Fruit fly (Drosophila melanogaster) whole organism, prepupa: ENCODE measurements around the gene CG14314.

Experiments used
- CG1621 ChIP-seq: fragments of 200-800 bp; sonication (Bioruptor generic); optimal IDR thresholded peaks from 3 replicates; lab custom pipeline; 2018; ENCODE audit warnings: missing biosample characterization, mild to moderate bottlenecking, missing genetic modification characterization
- CG34406 ChIP-seq: fragments of 200-800 bp; sonication (Bioruptor generic); optimal IDR thresholded peaks from 3 replicates; lab custom pipeline; 2016; ENCODE audit warnings: missing biosample characterization, missing genetic modification characterization
- CG3919 ChIP-seq: fragments of 200-800 bp; sonication (Bioruptor generic); optimal IDR thresholded peaks from 3 replicates; lab custom pipeline; 2016; ENCODE audit warnings: missing biosample characterization, missing genetic modification characterization
- CG6808 ChIP-seq: fragments of 200-800 bp; sonication (Bioruptor generic); optimal IDR thresholded peaks from 3 replicates; lab custom pipeline; 2017; ENCODE audit warnings: missing biosample characterization, missing genetic modification characterization, mild to moderate bottlenecking, moderate library complexity, missing genetic modification reagents
- CG6854 ChIP-seq: fragments of 200-800 bp; sonication (Bioruptor generic); optimal IDR thresholded peaks from 2 replicates; lab custom pipeline; 2017; ENCODE audit warnings: missing biosample characterization, mild to moderate bottlenecking, missing genetic modification characterization
- CG8319 ChIP-seq: fragments of 200-800 bp; sonication (Bioruptor generic); optimal IDR thresholded peaks from 3 replicates; lab custom pipeline; 2016; ENCODE audit warnings: missing biosample characterization, missing genetic modification characterization
- Eip93F ChIP-seq: fragments of 200-800 bp; sonication (Bioruptor generic); optimal IDR thresholded peaks from 2 replicates; lab custom pipeline; 2016; ENCODE audit warnings: missing biosample characterization, mild to moderate bottlenecking, missing genetic modification characterization
- Hr4 ChIP-seq: fragments of 200-800 bp; sonication (Bioruptor generic); optimal IDR thresholded peaks from 3 replicates; lab custom pipeline; 2016; ENCODE audit warnings: missing biosample characterization, missing genetic modification characterization
- Sox15 ChIP-seq: fragments of 200-800 bp; sonication (Bioruptor generic); optimal IDR thresholded peaks from 3 replicates; lab custom pipeline; 2016; ENCODE audit warnings: missing biosample characterization, missing genetic modification characterization
- fd85E ChIP-seq: fragments of 200-800 bp; sonication (Bioruptor generic); optimal IDR thresholded peaks from 3 replicates; lab custom pipeline; 2016; ENCODE audit warnings: missing biosample characterization, missing genetic modification characterization
- spab ChIP-seq: fragments of 200-800 bp; sonication (Bioruptor generic); optimal IDR thresholded peaks from 2 replicates; lab custom pipeline; 2017; ENCODE audit warnings: missing biosample characterization, mild to moderate bottlenecking, missing genetic modification characterization, missing genetic modification reagents
- topi ChIP-seq: fragments of 200-800 bp; sonication (Bioruptor generic); optimal IDR thresholded peaks from 3 replicates; lab custom pipeline; 2016; ENCODE audit warnings: missing biosample characterization, missing genetic modification characterization

DNA sequence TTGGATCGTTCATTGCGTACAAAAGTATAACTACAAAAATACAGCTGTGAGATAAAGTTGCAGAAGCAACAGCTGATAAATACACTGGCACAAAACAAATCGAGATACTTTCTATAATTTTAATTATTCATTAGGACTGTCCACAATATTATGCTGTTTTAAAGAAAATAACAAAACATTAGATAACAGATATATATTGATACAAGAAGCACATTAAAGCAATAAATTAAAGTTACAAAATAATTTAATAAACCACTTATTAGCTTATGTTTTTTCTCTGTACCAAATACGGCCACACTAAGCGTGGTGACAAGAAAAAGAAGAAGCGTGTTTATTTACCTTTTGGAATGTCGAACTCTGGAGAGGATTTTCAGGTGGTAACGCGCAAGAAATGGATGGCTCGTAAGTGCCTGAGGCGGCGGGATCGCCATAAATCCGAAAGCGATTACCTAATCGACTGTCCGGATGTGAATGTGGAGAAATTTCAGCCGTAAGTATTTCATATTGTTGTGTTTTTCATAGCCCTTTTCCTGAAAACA is 4.3 kb downstream of the CG14314 start, which contains the start of the genes CG7988 and CG7183:
- TF ChIP-seq CG6808 (GFP tag; lab: Kevin White, UChicago): peak; percentile 93
- TF ChIP-seq spab (GFP tag; lab: Kevin White, UChicago): peak; percentile 90
- no peak for TF ChIP-seq fd85E (GFP tag; lab: Kevin White, UChicago)
- TF ChIP-seq Eip93F (GFP tag; lab: Kevin White, UChicago): peak; percentile 82
- peak; percentile 98 for TF ChIP-seq Hr4 (GFP tag; lab: Kevin White, UChicago)
- peak; percentile 84 for TF ChIP-seq CG6854 (GFP tag; lab: Kevin White, UChicago)
- TF ChIP-seq CG3919 (GFP tag; lab: Kevin White, UChicago): peak; percentile 96
- peak; percentile 98 for TF ChIP-seq CG34406 (GFP tag; lab: Kevin White, UChicago)
- TF ChIP-seq Sox15 (GFP tag; lab: Kevin White, UChicago): peak; percentile 97
- TF ChIP-seq topi (GFP tag; lab: Kevin White, UChicago): peak; percentile 98
- TF ChIP-seq CG8319 (GFP tag; lab: Kevin White, UChicago): peak; percentile 95
- peak; percentile 94 for TF ChIP-seq CG1621
